Fruit fly (Drosophila melanogaster) whole organism: ENCODE results near the gene CG7164.

Source experiments
- CG8478 ChIP-seq: fragments of >200 bp; optimal IDR thresholded peaks from 2 replicates; lab custom pipeline; 2018; ENCODE audit warnings: inconsistent platforms
- Dll ChIP-seq: fragments of >200 bp; optimal IDR thresholded peaks from 2 replicates; lab custom pipeline; 2017
- psq ChIP-seq: fragments of >200 bp; optimal IDR thresholded peaks from 2 replicates; lab custom pipeline; 2017
- usp ChIP-seq: fragments of >200 bp; optimal IDR thresholded peaks from 2 replicates; lab custom pipeline; 2017; ENCODE audit warnings: missing biosample characterization, missing genetic modification characterization, mixed read lengths

DNA sequence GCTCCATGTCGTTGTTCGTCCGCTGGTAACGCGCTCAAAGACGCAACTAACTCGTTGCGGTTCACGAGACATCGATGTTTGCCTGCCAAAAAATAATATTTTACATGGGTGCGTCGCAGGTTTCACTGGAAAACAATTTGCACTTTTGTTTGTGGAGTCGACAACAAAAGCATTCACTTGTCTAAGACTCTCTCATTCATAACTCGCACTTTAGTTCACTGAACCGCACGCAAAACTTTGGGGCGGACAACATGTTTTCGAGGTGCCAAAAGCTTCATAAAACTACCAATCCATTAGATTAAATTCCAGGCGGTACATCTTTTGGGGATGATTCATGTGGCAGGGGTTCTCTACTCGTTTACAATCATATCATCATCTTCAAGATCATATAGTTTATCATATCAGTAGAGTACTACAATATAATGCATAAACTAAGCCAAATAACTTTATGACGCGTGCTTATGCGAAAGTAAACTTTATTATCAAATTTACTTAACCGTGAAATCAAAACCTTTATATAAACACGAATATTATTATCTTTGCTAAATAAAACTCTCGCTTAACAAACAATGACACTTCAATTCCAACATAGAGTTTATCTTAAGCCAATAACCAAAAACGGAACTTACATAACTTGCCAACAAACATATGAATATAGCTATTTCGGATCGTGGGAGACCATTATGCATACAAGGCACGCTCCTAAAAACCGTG lies 3.1 kb upstream of the CG7164 start, which contains the start of gene CG7179:
- no peak for TF ChIP-seq Dll
- TF ChIP-seq CG8478 (lab: Kevin White, UChicago): no peak
- no peak for TF ChIP-seq usp (GFP tag; lab: Kevin White, UChicago)
- TF ChIP-seq psq: no peak
